Worm (Caenorhabditis elegans): ENCODE results near the gene ric-7.

- no peak for TF ChIP-seq pbrm-1 (GFP tag; IDR thresholded peaks at IDR 0.05)
- no peak for TF ChIP-seq ztf-28 (GFP tag; IDR thresholded peaks at IDR 0.05)
These were observed 1.4 kb downstream of the ric-7 start for ce11 chrV:14004342-14004741.

All from whole organism, young adult.